Worm (Caenorhabditis elegans): ENCODE data around the gene T03G11.9.

Gene T03G11.9

DNA sequence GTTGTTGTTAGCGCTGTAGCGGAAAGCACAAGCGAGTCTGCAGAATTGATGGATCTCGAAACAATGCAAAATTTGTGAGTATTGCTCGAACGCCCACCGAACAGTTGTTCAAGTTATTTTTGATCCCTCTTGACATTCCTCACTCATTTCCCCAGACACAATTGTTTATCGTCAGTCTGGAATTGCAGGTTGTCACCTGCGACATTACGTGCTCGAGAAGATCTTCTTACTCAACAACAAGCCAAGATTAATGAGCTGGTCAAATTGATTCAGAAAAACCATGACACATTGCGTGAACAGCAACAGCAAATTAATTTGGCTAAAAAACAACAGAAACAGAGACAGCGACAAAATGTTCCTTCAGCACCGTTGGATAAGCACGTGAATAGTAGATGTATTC, 17.8 kb downstream of the T03G11.9 start:
- TF ChIP-seq nhr-76 (tag; optimal IDR thresholded peaks at IDR 0.05) (no peak), lin-39 (tag; optimal IDR thresholded peaks at IDR 0.05) (peak; percentile 53), nhr-67 (tag; optimal IDR thresholded peaks at IDR 0.05) (no peak), egl-5 (tag; optimal IDR thresholded peaks at IDR 0.05) (peak; percentile 83), R02D3.7 (tag; optimal IDR thresholded peaks at IDR 0.05) (no peak), tbx-2 (tag; optimal IDR thresholded peaks at IDR 0.05) (no peak)

DNA sequence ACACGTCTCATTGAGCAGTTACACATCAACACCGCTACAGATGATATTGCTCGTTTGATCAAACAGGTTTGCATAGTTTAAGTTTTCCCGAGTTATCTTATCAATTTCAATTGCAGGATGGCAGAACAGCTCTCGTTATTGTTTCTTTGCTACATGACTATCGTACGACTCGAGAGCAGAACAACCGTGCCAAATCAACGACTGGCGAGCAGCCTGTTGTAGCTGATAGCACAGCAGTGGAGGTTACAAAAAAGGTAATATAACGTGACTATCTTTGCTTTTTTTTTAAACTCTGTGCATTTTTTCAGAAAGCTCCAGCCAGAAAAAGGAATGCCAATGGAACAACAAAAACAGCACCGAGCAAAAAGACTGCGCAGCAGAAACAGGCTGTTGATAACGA, 18.4 kb downstream of the T03G11.9 start:
- TF ChIP-seq lin-39 (tag; optimal IDR thresholded peaks at IDR 0.05) (no peak), elt-2 (tag; optimal IDR thresholded peaks at IDR 0.05) (peak; percentile 52), nhr-43 (tag; optimal IDR thresholded peaks at IDR 0.05; ENCODE audit: poor library complexity, severe bottlenecking) (no peak), fkh-2 (tag; optimal IDR thresholded peaks at IDR 0.05) (no peak), nhr-28 (tag; optimal IDR thresholded peaks at IDR 0.05) (no peak), nhr-67 (tag; optimal IDR thresholded peaks at IDR 0.05) (no peak), eor-1 (tag; optimal IDR thresholded peaks at IDR 0.05) (no peak), fkh-10 (GFP tag; optimal IDR thresholded peaks at IDR 0.05) (no peak), nhr-23 (tag; optimal IDR thresholded peaks at IDR 0.05) (no peak), ceh-82 (tag; optimal IDR thresholded peaks at IDR 0.05) (no peak), nhr-11 (tag; optimal IDR thresholded peaks at IDR 0.05) (no peak), zag-1 (tag; optimal IDR thresholded peaks at IDR 0.05) (no peak), pqm-1 (tag; optimal IDR thresholded peaks at IDR 0.05) (peak; percentile 18), elt-3 (tag; optimal IDR thresholded peaks at IDR 0.05) (no peak), lsy-12 (tag; optimal IDR thresholded peaks at IDR 0.05) (no peak), nhr-76 (tag; optimal IDR thresholded peaks at IDR 0.05) (no peak)

DNA sequence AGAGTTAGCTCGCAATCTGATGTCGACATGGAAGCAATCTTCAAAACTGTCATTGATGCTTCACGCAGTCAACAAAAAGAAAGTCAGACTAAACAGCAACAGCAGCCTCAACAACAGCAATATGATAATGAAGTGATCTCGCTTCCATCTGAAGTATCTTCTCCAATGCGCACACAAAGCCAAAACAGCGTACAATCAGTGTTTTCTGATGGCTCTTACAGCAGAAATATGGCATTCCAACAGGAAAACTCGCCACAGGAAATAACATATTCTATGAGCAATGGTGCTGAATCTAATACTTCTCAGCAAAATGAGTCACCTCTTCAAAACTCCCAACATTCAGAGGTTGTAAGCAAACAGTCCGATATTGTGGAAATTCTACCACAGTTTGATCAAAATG, 18.9 kb downstream of the T03G11.9 start:
- no peak for TF ChIP-seq nhr-11 (tag; optimal IDR thresholded peaks at IDR 0.05)
- no peak for TF ChIP-seq lsy-12 (tag; optimal IDR thresholded peaks at IDR 0.05)
- no peak for TF ChIP-seq ztf-4 (tag; optimal IDR thresholded peaks at IDR 0.05)
- TF ChIP-seq pqm-1 (tag; optimal IDR thresholded peaks at IDR 0.05): no peak
- no peak for TF ChIP-seq nhr-76 (tag; optimal IDR thresholded peaks at IDR 0.05)
- no peak for TF ChIP-seq mdl-1 (tag; optimal IDR thresholded peaks at IDR 0.05)
- no peak for TF ChIP-seq nhr-25 (tag; optimal IDR thresholded peaks at IDR 0.05)
- no peak for TF ChIP-seq ceh-16 (tag; optimal IDR thresholded peaks at IDR 0.05)

DNA sequence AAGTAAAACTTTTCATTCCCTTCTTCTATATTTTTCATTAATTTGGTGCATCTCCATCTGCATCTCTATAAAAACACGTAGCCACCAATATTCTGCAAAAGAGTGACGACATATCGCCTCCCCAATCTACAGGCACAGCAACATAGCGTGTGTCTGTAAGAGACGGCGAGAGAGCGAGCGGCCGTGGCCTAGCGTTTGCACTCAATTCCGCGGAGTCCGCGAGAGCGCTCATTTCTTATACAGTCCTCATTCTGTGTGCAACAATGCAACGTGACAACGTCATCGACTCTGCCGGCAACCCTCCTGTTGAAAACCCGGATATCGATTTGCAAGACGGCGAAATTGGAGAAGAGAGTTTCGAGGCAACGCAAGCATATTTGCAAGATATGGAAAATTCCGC, 21.5 kb downstream of the T03G11.9 start, which contains the start of gene H28G03.2:
TSS of gene H28G03.2 (plus strand) at position 200 of the 400 bp plus-strand sequence.
- no peak for TF ChIP-seq mdl-1 (tag; optimal IDR thresholded peaks at IDR 0.05)
- no peak for TF ChIP-seq sea-2 (GFP tag; optimal IDR thresholded peaks at IDR 0.05)
- TF ChIP-seq lin-39 (tag; optimal IDR thresholded peaks at IDR 0.05): peak; percentile 15
- TF ChIP-seq hmg-11 (tag; optimal IDR thresholded peaks at IDR 0.05): peak; percentile 2
- TF ChIP-seq nhr-43 (tag; optimal IDR thresholded peaks at IDR 0.05; ENCODE audit: poor library complexity, severe bottlenecking): no peak
- TF ChIP-seq ceh-16 (tag; optimal IDR thresholded peaks at IDR 0.05): no peak
- no peak for TF ChIP-seq ceh-82 (tag; optimal IDR thresholded peaks at IDR 0.05)
- TF ChIP-seq ztf-11 (tag; optimal IDR thresholded peaks at IDR 0.05): no peak
- TF ChIP-seq unc-62 (GFP tag; optimal IDR thresholded peaks at IDR 0.05): no peak
- no peak for TF ChIP-seq tbx-2 (tag; optimal IDR thresholded peaks at IDR 0.05)
- TF ChIP-seq elt-2 (tag; optimal IDR thresholded peaks at IDR 0.05): peak; percentile 14
- no peak for TF ChIP-seq zag-1 (tag; optimal IDR thresholded peaks at IDR 0.05)
- TF ChIP-seq lsy-12 (tag; optimal IDR thresholded peaks at IDR 0.05): no peak
- TF ChIP-seq nfya-1 (tag; optimal IDR thresholded peaks at IDR 0.05; ENCODE audit: insufficient read depth): peak; percentile 1

DNA sequence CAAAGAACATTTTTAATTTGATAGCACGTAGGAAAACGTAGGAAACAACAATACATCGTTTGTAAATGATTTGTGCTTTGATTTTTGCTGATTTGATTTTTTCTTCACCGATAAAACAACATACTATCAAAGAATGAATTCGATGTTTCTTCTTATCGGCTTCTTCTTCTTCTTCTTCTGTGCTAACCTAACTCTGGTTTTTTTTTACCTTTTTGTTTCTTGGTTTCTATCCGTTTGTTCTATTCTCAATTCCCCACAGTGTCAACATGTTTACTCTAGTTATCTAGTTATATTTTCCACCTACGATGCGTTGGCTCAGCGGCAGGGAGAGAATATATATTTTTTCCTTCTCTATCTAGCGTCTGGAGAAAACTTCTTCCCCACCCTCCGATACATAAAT, 23.8 kb downstream of the T03G11.9 start:
- TF ChIP-seq unc-39 (tag; optimal IDR thresholded peaks at IDR 0.05): no peak
- peak; percentile 63 for TF ChIP-seq pha-4 (tag; optimal IDR thresholded peaks at IDR 0.05)
- TF ChIP-seq elt-2 (tag; optimal IDR thresholded peaks at IDR 0.05): peak; percentile 56
- no peak for TF ChIP-seq fkh-2 (tag; optimal IDR thresholded peaks at IDR 0.05)

DNA sequence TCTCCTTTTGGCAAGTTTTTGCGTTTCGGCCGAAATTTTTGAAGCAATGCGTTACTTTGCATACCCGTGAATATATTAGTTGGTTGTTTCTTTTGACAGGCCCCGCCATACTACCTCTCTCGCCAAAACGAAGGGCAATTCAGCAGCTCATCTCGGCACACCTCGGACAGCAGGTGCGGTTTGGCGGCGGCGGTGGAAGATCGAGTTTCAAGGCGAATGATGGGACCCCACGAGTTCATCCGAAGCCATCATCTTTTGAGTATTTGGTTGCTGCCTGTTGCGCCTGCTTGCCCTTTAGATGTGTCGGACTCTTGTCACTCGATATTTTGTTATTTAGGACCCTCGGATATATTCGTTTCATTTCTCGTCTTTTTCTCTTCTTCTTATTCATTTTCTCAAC, 24.3 kb downstream of the T03G11.9 start:
- TF ChIP-seq aly-2 (tag; optimal IDR thresholded peaks at IDR 0.05) (no peak), elt-2 (tag; optimal IDR thresholded peaks at IDR 0.05) (no peak), fos-1 (tag; optimal IDR thresholded peaks at IDR 0.05) (no peak), eor-1 (tag; optimal IDR thresholded peaks at IDR 0.05) (no peak), nhr-43 (tag; optimal IDR thresholded peaks at IDR 0.05; ENCODE audit: poor library complexity, severe bottlenecking) (no peak)

All from whole organism, L3 larva.